Fruit fly (Drosophila melanogaster): Measurements from ENCODE around the gene Cyp4d14.

DNA sequence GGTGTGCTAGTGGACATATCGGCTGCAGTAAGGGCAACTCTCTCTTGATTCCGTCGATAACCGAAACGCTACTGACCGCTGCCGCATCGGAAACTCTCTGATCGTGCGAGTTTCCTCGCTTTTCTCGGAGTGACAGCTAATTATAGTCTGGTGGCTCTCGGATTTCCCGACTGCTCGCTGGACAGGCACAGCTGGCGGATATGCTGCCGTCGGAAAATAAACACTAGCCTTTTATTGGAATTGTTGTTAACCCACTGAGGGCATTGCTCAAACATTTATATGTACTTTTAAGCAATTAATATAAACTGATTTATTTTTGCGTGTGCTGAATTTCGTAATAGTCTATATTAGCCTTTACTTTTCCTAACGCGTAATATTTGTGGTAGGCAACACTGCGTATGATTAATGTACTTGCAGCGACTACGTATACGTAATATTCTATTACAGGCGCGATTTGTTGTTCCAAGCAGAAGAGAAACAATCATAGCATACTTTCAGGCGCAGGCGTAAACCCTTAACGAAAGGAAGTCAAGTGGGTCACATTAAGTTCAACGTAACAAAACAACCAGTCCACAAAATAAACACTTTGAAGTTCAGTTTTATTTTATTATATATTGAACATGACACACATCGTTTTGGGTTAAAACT is 38.8 kb upstream of the Cyp4d14 start, which contains the start of gene SmydA-8:
- no peak for TF ChIP-seq Hr78 (GFP tag; optimal IDR thresholded peaks at IDR 0.05)
- TF ChIP-seq Mio (GFP tag; optimal IDR thresholded peaks at IDR 0.05), result no peak
- no peak for TF ChIP-seq h (GFP tag; optimal IDR thresholded peaks at IDR 0.05)
